Fruit fly (Drosophila melanogaster): ENCODE results near the gene Usf.

The Usf gene

dm6 chrX:4548611-4549120, at the start of gene Usf, which contains the start of gene CG15912:
Gene Usf (minus strand): TSS chrX:4548794.
Gene CG15912 (plus strand): TSS chrX:4549070.
- no peak for TF ChIP-seq pad (GFP tag; optimal IDR thresholded peaks at IDR 0.05)
- no peak for TF ChIP-seq CG14711 (tag; optimal IDR thresholded peaks at IDR 0.05)
- TF ChIP-seq tj (GFP tag; optimal IDR thresholded peaks at IDR 0.05), result peak; percentile 26
- no peak for TF ChIP-seq CG12768 (GFP tag; optimal IDR thresholded peaks at IDR 0.05)
- peak; percentile 2 for TF ChIP-seq bab1 (GFP tag; optimal IDR thresholded peaks at IDR 0.05)
- TF ChIP-seq cic (GFP tag; optimal IDR thresholded peaks at IDR 0.05), result no peak

dm6 chrX:4596467-4597183, 48.0 kb upstream of the Usf start:
- TF ChIP-seq kay (GFP tag; ENCODE audit: borderline replicate concordance) (peak; percentile 23), Hr96 (GFP tag; optimal IDR thresholded peaks at IDR 0.05) (no peak)

- TF ChIP-seq CG12768 (GFP tag; optimal IDR thresholded peaks at IDR 0.05) (no peak), CG33017 (tag; optimal IDR thresholded peaks at IDR 0.05) (no peak), toe (GFP tag; optimal IDR thresholded peaks at IDR 0.05) (no peak), CG1620 (GFP tag; optimal IDR thresholded peaks at IDR 0.05) (no peak)
Observed at dm6 chrX:4592258-4592657, 43.7 kb upstream of the Usf start.

- TF ChIP-seq CG11617 (GFP tag; optimal IDR thresholded peaks at IDR 0.05), result no peak
- no peak for TF ChIP-seq CG14711 (tag; optimal IDR thresholded peaks at IDR 0.05)
- no peak for TF ChIP-seq kay (GFP tag; ENCODE audit: borderline replicate concordance)
- no peak for TF ChIP-seq CG33017 (tag; optimal IDR thresholded peaks at IDR 0.05)
- TF ChIP-seq ovo (GFP tag; optimal IDR thresholded peaks at IDR 0.05), result no peak
- peak; percentile 28 for TF ChIP-seq bab1 (GFP tag; optimal IDR thresholded peaks at IDR 0.05)
- no peak for TF ChIP-seq CG12768 (GFP tag; optimal IDR thresholded peaks at IDR 0.05)
- no peak for TF ChIP-seq CG7045 (GFP tag; optimal IDR thresholded peaks at IDR 0.05)
- TF ChIP-seq Clk (GFP tag; optimal IDR thresholded peaks at IDR 0.05), result no peak
- TF ChIP-seq tj (GFP tag; optimal IDR thresholded peaks at IDR 0.05), result peak; percentile 55
- no peak for TF ChIP-seq Mnt (GFP tag; optimal IDR thresholded peaks at IDR 0.05)
Observed at dm6 chrX:4590772-4591064, 42.1 kb upstream of the Usf start.

dm6 chrX:4589951-4590771, 41.6 kb upstream of the Usf start:
- no peak for TF ChIP-seq CG33017 (tag; optimal IDR thresholded peaks at IDR 0.05)
- no peak for TF ChIP-seq ovo (GFP tag; optimal IDR thresholded peaks at IDR 0.05)
- TF ChIP-seq CG11617 (GFP tag; optimal IDR thresholded peaks at IDR 0.05), result peak; percentile 3
- no peak for TF ChIP-seq Hr96 (GFP tag; optimal IDR thresholded peaks at IDR 0.05)
- TF ChIP-seq toe (GFP tag; optimal IDR thresholded peaks at IDR 0.05), result no peak
- TF ChIP-seq pad (GFP tag; optimal IDR thresholded peaks at IDR 0.05), result peak; percentile 32
- peak; percentile 78 for TF ChIP-seq bab1 (GFP tag; optimal IDR thresholded peaks at IDR 0.05)
- no peak for TF ChIP-seq CG14711 (tag; optimal IDR thresholded peaks at IDR 0.05)
- TF ChIP-seq CG7101 (tag; optimal IDR thresholded peaks at IDR 0.05), result peak; percentile 18
- TF ChIP-seq cic (GFP tag; optimal IDR thresholded peaks at IDR 0.05), result no peak

- TF ChIP-seq CG1620 (GFP tag; optimal IDR thresholded peaks at IDR 0.05) (no peak), CG5204 (GFP tag; optimal IDR thresholded peaks at IDR 0.05) (no peak), ovo (GFP tag; optimal IDR thresholded peaks at IDR 0.05) (no peak), bab1 (GFP tag; optimal IDR thresholded peaks at IDR 0.05) (no peak), cic (GFP tag; optimal IDR thresholded peaks at IDR 0.05) (no peak), pad (GFP tag; optimal IDR thresholded peaks at IDR 0.05) (no peak)
Observed at dm6 chrX:4588981-4589380, 40.4 kb upstream of the Usf start.

dm6 chrX:4587584-4587983, 39.0 kb upstream of the Usf start:
- no peak for TF ChIP-seq CG33017 (tag; optimal IDR thresholded peaks at IDR 0.05)
- TF ChIP-seq tj (GFP tag; optimal IDR thresholded peaks at IDR 0.05), result no peak
- TF ChIP-seq cnc (optimal IDR thresholded peaks at IDR 0.05), result no peak
- no peak for TF ChIP-seq CG5204 (GFP tag; optimal IDR thresholded peaks at IDR 0.05)
- no peak for TF ChIP-seq CG12768 (GFP tag; optimal IDR thresholded peaks at IDR 0.05)
- no peak for TF ChIP-seq ovo (GFP tag; optimal IDR thresholded peaks at IDR 0.05)

dm6 chrX:4582422-4582821, 33.8 kb upstream of the Usf start:
- no peak for TF ChIP-seq CG12768 (GFP tag; optimal IDR thresholded peaks at IDR 0.05)
- no peak for TF ChIP-seq Mnt (GFP tag; optimal IDR thresholded peaks at IDR 0.05)
- no peak for TF ChIP-seq cnc (optimal IDR thresholded peaks at IDR 0.05)
- TF ChIP-seq CG5204 (GFP tag; optimal IDR thresholded peaks at IDR 0.05), result no peak
- TF ChIP-seq bab1 (GFP tag; optimal IDR thresholded peaks at IDR 0.05), result no peak
- TF ChIP-seq Clk (GFP tag; optimal IDR thresholded peaks at IDR 0.05), result no peak
- no peak for TF ChIP-seq cic (GFP tag; optimal IDR thresholded peaks at IDR 0.05)
- no peak for TF ChIP-seq CG14711 (tag; optimal IDR thresholded peaks at IDR 0.05)
- TF ChIP-seq CG33017 (tag; optimal IDR thresholded peaks at IDR 0.05), result no peak
- TF ChIP-seq CG1620 (GFP tag; optimal IDR thresholded peaks at IDR 0.05), result no peak
